Worm (Caenorhabditis elegans) whole organism, L1 larva: ENCODE results near the gene pyp-1.

ENCODE experiments used
- C04F5.9 ChIP-seq: sonication (generic microtip); optimal IDR thresholded peaks from 2 replicates; lab custom pipeline; 2016; ENCODE audit warnings: missing genetic modification characterization, missing compliant biosample characterization
- C34B4.2 ChIP-seq: sonication (generic microtip); optimal IDR thresholded peaks from 2 replicates; lab custom pipeline; 2017; ENCODE audit warnings: mild to moderate bottlenecking, missing genetic modification characterization, missing compliant biosample characterization
- aly-2 ChIP-seq: fragments of 150-350 bp; optimal IDR thresholded peaks from 2 replicates; lab custom pipeline; 2014; ENCODE audit warnings: missing biosample characterization, missing genetic modification characterization
- ama-1 ChIP-seq: fragments of 150-350 bp; optimal IDR thresholded peaks from 2 replicates; lab custom pipeline; 2014
- blmp-1 ChIP-seq: fragments of 150-350 bp; optimal IDR thresholded peaks from 2 replicates; lab custom pipeline; 2014; ENCODE audit warnings: missing biosample characterization, missing genetic modification characterization
- ceh-82 ChIP-seq, 3 experiments: fragments of 150-350 bp in 1 of 3; sonication (generic microtip) in 2 of 3; optimal IDR thresholded peaks; 2 replicates each; lab custom pipeline; 2014 to 2017; ENCODE audit warnings: missing biosample characterization in 3 of 3, missing genetic modification characterization in 3 of 3
- ceh-88 ChIP-seq: fragments of 200-800 bp; sonication (Bioruptor generic); IDR thresholded peaks from 2 replicates; pipeline ENCODE4 v1.3.6; 2022; ENCODE audit warnings: missing genetic modification characterization, missing compliant biosample characterization
- dpl-1 ChIP-seq, 3 experiments: fragments of 150-350 bp in 2 of 3; sonication (generic microtip) in 1 of 3; optimal IDR thresholded peaks; 2 replicates each; lab custom pipeline; 2014 to 2017; ENCODE audit warnings: missing biosample characterization in 3 of 3, missing genetic modification characterization in 3 of 3, missing genetic modification reagents in 3 of 3
- efl-1 ChIP-seq, 4 experiments: fragments of 150-350 bp; optimal IDR thresholded peaks in 3 of 4; peaks in 1 of 4; 1 replicate in 1 of 4; 2 replicates in 3 of 4; lab custom pipeline; 2014; ENCODE audit warnings: missing biosample characterization in 2 of 4, missing genetic modification characterization in 2 of 4, missing genetic modification reagents in 2 of 4
- efl-3 ChIP-seq: fragments of 200-800 bp; sonication (Bioruptor generic); optimal IDR thresholded peaks from 2 replicates; lab custom pipeline; 2018; ENCODE audit warnings: mild to moderate bottlenecking, missing genetic modification characterization, missing compliant biosample characterization
- egl-27 ChIP-seq, 2 experiments: fragments of 150-350 bp in 1 of 2; sonication (generic microtip); optimal IDR thresholded peaks; 3 replicates each; lab custom pipeline; 2017 to 2018; ENCODE audit warnings: missing biosample characterization in 2 of 2, missing genetic modification characterization in 2 of 2, missing genetic modification reagents in 2 of 2
- elt-2 ChIP-seq: sonication (generic microtip); optimal IDR thresholded peaks from 2 replicates; lab custom pipeline; 2016; ENCODE audit warnings: missing genetic modification characterization, mild to moderate bottlenecking, inconsistent platforms, missing compliant biosample characterization, missing genetic modification reagents
- ets-5 ChIP-seq: fragments of 200-800 bp; sonication (Bioruptor generic); IDR thresholded peaks from 2 replicates; pipeline ENCODE4 v1.3.6; 2022; ENCODE audit warnings: missing genetic modification characterization, missing compliant biosample characterization
- fkh-8 ChIP-seq: sonication (generic microtip); optimal IDR thresholded peaks from 2 replicates; lab custom pipeline; 2016; ENCODE audit warnings: mild to moderate bottlenecking, missing genetic modification characterization, missing compliant biosample characterization
- irx-1 ChIP-seq: sonication (generic microtip); optimal IDR thresholded peaks from 2 replicates; lab custom pipeline; 2016; ENCODE audit warnings: missing genetic modification characterization, missing compliant biosample characterization
- lin-14 ChIP-seq: fragments of 200-800 bp; sonication (Bioruptor generic); optimal IDR thresholded peaks from 2 replicates; lab custom pipeline; 2018; ENCODE audit warnings: mild to moderate bottlenecking, missing genetic modification characterization, moderate library complexity, missing compliant biosample characterization
- lin-15B ChIP-seq: fragments of 150-350 bp; sonication (generic microtip); optimal IDR thresholded peaks from 3 replicates; lab custom pipeline; 2014; ENCODE audit warnings: missing biosample characterization, missing genetic modification characterization
- lin-35 ChIP-seq, 2 experiments: fragments of 150-350 bp; optimal IDR thresholded peaks; 2 replicates each; lab custom pipeline; 2014; ENCODE audit warnings: missing biosample characterization in 2 of 2, missing genetic modification characterization in 2 of 2, missing genetic modification reagents in 2 of 2
- lsy-2 ChIP-seq, 2 experiments: fragments of 150-350 bp; optimal IDR thresholded peaks; 2 replicates each; lab custom pipeline; 2014; ENCODE audit warnings: missing biosample characterization in 2 of 2, missing genetic modification characterization in 2 of 2
- mep-1 ChIP-seq: fragments of 150-350 bp; optimal IDR thresholded peaks from 2 replicates; lab custom pipeline; 2014; ENCODE audit warnings: missing biosample characterization, missing genetic modification characterization
- nhr-11 ChIP-seq: fragments of 150-350 bp; optimal IDR thresholded peaks from 2 replicates; lab custom pipeline; 2014; ENCODE audit warnings: missing biosample characterization, missing genetic modification characterization
- nhr-20 ChIP-seq: sonication (generic microtip); optimal IDR thresholded peaks from 2 replicates; lab custom pipeline; 2016; ENCODE audit warnings: mild to moderate bottlenecking, missing genetic modification characterization, missing compliant biosample characterization
- nhr-237 ChIP-seq: fragments of 150-350 bp; optimal IDR thresholded peaks from 2 replicates; lab custom pipeline; 2014; ENCODE audit warnings: missing biosample characterization, missing genetic modification characterization
- nhr-77 ChIP-seq: fragments of 150-350 bp; optimal IDR thresholded peaks from 2 replicates; lab custom pipeline; 2014; ENCODE audit warnings: missing biosample characterization, missing genetic modification characterization
- pqm-1 ChIP-seq: sonication (generic microtip); optimal IDR thresholded peaks from 3 replicates; lab custom pipeline; 2017; ENCODE audit warnings: missing biosample characterization, missing genetic modification characterization
- rnt-1 ChIP-seq: sonication (generic microtip); optimal IDR thresholded peaks from 2 replicates; lab custom pipeline; 2016; ENCODE audit warnings: mild to moderate bottlenecking, missing genetic modification characterization, moderate library complexity, missing compliant biosample characterization
- sox-4 ChIP-seq: sonication (generic microtip); optimal IDR thresholded peaks from 2 replicates; lab custom pipeline; 2016; ENCODE audit warnings: missing genetic modification characterization, missing compliant biosample characterization
- tlp-1 ChIP-seq: fragments of 150-350 bp; optimal IDR thresholded peaks from 2 replicates; lab custom pipeline; 2014; ENCODE audit warnings: missing biosample characterization, missing genetic modification characterization
- unc-30 ChIP-seq: sonication (generic microtip); optimal IDR thresholded peaks from 2 replicates; lab custom pipeline; 2017; ENCODE audit warnings: missing biosample characterization, missing genetic modification characterization
- vab-15 ChIP-seq: sonication (generic microtip); optimal IDR thresholded peaks from 2 replicates; lab custom pipeline; 2017; ENCODE audit warnings: missing genotype, mild to moderate bottlenecking, missing genetic modification characterization, missing compliant biosample characterization

Gene pyp-1

ce11 chrIV:9989416-9989815 is 9.3 kb downstream of the pyp-1 start:
- no peak for TF ChIP-seq sox-4 (tag; lab: Kevin White, UChicago)
- peak; percentile 61 for TF ChIP-seq aly-2 (tag; lab: Kevin White, UChicago)

- peak; percentile 30 for TF ChIP-seq blmp-1
- TF ChIP-seq egl-27 (tag; optimal IDR thresholded peaks at IDR 0.05; lab: Kevin White, UChicago), result no peak
- TF ChIP-seq, all 84 proteins: peak for 1
Observed at ce11 chrIV:9982895-9983294, 15.8 kb downstream of the pyp-1 start, which contains the start of gene mam-2. mam-2 (plus strand) TSS chrIV:9983195.

ce11 chrIV:9982226-9982794 is 16.4 kb downstream of the pyp-1 start, which contains the start of gene rrp-1:
rrp-1 (minus strand) TSS chrIV:9982276.
- peak; percentile 3 to 29 for TF ChIP-seq efl-1 (optimal IDR thresholded peaks at IDR 0.05; lab: Kevin White, UChicago)
- no peak for TF ChIP-seq efl-1 (GFP tag; optimal IDR thresholded peaks at IDR 0.05 in 1 of 2; lab: Kevin White, UChicago)
- TF ChIP-seq ceh-82 (tag; optimal IDR thresholded peaks at IDR 0.05; lab: Kevin White, UChicago), result no peak
- TF ChIP-seq mep-1 (tag; lab: Kevin White, UChicago), result peak; percentile 47
- TF ChIP-seq lin-35 (GFP tag; optimal IDR thresholded peaks at IDR 0.05; lab: Kevin White, UChicago), result peak in 1 of 2 experiments; percentile 27
- TF ChIP-seq dpl-1 (GFP tag; optimal IDR thresholded peaks at IDR 0.05; lab: Kevin White, UChicago), result peak in 1 of 3 experiments; percentile 30
- TF ChIP-seq nhr-11, result no peak
- TF ChIP-seq, all 84 proteins: peak for 4

- no peak for TF ChIP-seq dpl-1 (GFP tag; optimal IDR thresholded peaks at IDR 0.05; lab: Kevin White, UChicago)
- TF ChIP-seq ceh-88 (GFP tag; lab: Robert Waterston, UW), result no peak
- TF ChIP-seq lin-14 (GFP tag; lab: Kevin White, UChicago), result peak; percentile 35
- TF ChIP-seq nhr-20 (tag; lab: Kevin White, UChicago), result no peak
- peak; percentile 13 for TF ChIP-seq rnt-1 (tag; lab: Kevin White, UChicago)
Observed at ce11 chrIV:9977602-9978172, 21.0 kb downstream of the pyp-1 start, which contains the start of gene dhp-2. dhp-2 (plus strand) TSS chrIV:9978122.

ce11 chrIV:9976284-9976683 is 22.4 kb downstream of the pyp-1 start, which contains the start of gene C47E12.14:
C47E12.14 (minus strand) TSS chrIV:9976384.
- TF ChIP-seq egl-27 (tag; optimal IDR thresholded peaks at IDR 0.05; lab: Kevin White, UChicago) (no peak), nhr-20 (tag; lab: Kevin White, UChicago) (no peak), lin-15B (tag; lab: Kevin White, UChicago) (no peak), ets-5 (GFP tag; lab: Robert Waterston, UW) (no peak), ama-1 (lab: Kevin White, UChicago) (no peak), irx-1 (tag; lab: Kevin White, UChicago) (no peak), dpl-1 (GFP tag; optimal IDR thresholded peaks at IDR 0.05; lab: Kevin White, UChicago) (no peak)

ce11 chrIV:9974392-9974791 is 24.3 kb downstream of the pyp-1 start, which contains the start of gene C47E12.9:
C47E12.9 (plus strand) TSS chrIV:9974692.
- TF ChIP-seq efl-3, result no peak
- no peak for TF ChIP-seq tlp-1
- TF ChIP-seq C04F5.9 (tag; lab: Kevin White, UChicago), result no peak
- no peak for TF ChIP-seq elt-2 (tag; lab: Kevin White, UChicago)
- TF ChIP-seq unc-30, result no peak
- TF ChIP-seq, all 84 proteins: peak for 0

- TF ChIP-seq fkh-8 (tag; lab: Kevin White, UChicago), result no peak
- TF ChIP-seq nhr-77 (tag; lab: Kevin White, UChicago), result no peak
- no peak for TF ChIP-seq pqm-1 (tag; lab: Kevin White, UChicago)
- no peak for TF ChIP-seq C34B4.2 (tag; lab: Kevin White, UChicago)
- no peak for TF ChIP-seq vab-15 (tag; lab: Kevin White, UChicago)
- TF ChIP-seq ets-5 (GFP tag; lab: Robert Waterston, UW), result no peak
- TF ChIP-seq irx-1 (tag; lab: Kevin White, UChicago), result no peak
- no peak for TF ChIP-seq lin-35 (GFP tag; optimal IDR thresholded peaks at IDR 0.05; lab: Kevin White, UChicago)
- no peak for TF ChIP-seq nhr-237 (tag; lab: Kevin White, UChicago)
- no peak for TF ChIP-seq lsy-2 (tag; optimal IDR thresholded peaks at IDR 0.05; lab: Kevin White, UChicago)
Observed at ce11 chrIV:9972629-9973028, 26.1 kb downstream of the pyp-1 start, which contains the start of the genes C47E12.12 and C47E12.10. C47E12.12 (minus strand) TSS chrIV:9972729. C47E12.10 (plus strand) TSS chrIV:9972800.
